Worm (Caenorhabditis elegans) whole organism, L1 larva: ENCODE results near the gene C17A2.3.

Experiments
- F16B12.6 ChIP-seq: fragments of 150-350 bp; optimal IDR thresholded peaks from 2 replicates; lab custom pipeline; 2014; ENCODE audit warnings: missing biosample characterization, missing genetic modification characterization
- aha-1 ChIP-seq: fragments of 150-350 bp; optimal IDR thresholded peaks from 2 replicates; lab custom pipeline; 2014; ENCODE audit warnings: missing biosample characterization, missing genetic modification characterization
- alr-1 ChIP-seq: fragments of 200-800 bp; sonication (Bioruptor generic); optimal IDR thresholded peaks from 2 replicates; lab custom pipeline; 2018; ENCODE audit warnings: borderline replicate concordance, mild to moderate bottlenecking, missing genetic modification characterization, missing compliant biosample characterization
- aly-2 ChIP-seq: fragments of 150-350 bp; optimal IDR thresholded peaks from 2 replicates; lab custom pipeline; 2014; ENCODE audit warnings: missing biosample characterization, missing genetic modification characterization
- ceh-63 ChIP-seq: fragments of 200-800 bp; sonication (Bioruptor generic); optimal IDR thresholded peaks from 2 replicates; lab custom pipeline; 2018; ENCODE audit warnings: mild to moderate bottlenecking, missing genetic modification characterization, missing compliant biosample characterization
- ceh-8 ChIP-seq: fragments of 200-800 bp; sonication (Bioruptor generic); optimal IDR thresholded peaks from 2 replicates; lab custom pipeline; 2018; ENCODE audit warnings: mild to moderate bottlenecking, missing genetic modification characterization, moderate library complexity, missing compliant biosample characterization
- ceh-88 ChIP-seq: fragments of 200-800 bp; sonication (Bioruptor generic); IDR thresholded peaks from 2 replicates; pipeline ENCODE4 v1.3.6; 2022; ENCODE audit warnings: missing genetic modification characterization, missing compliant biosample characterization
- dpl-1 ChIP-seq, 3 experiments: fragments of 150-350 bp in 2 of 3; sonication (generic microtip) in 1 of 3; optimal IDR thresholded peaks; 2 replicates each; lab custom pipeline; 2014 to 2017; ENCODE audit warnings: missing biosample characterization in 3 of 3, missing genetic modification characterization in 3 of 3, missing genetic modification reagents in 3 of 3
- dsc-1 ChIP-seq: sonication (generic microtip); optimal IDR thresholded peaks from 2 replicates; lab custom pipeline; 2016; ENCODE audit warnings: mild to moderate bottlenecking, missing genetic modification characterization, missing compliant biosample characterization
- efl-1 ChIP-seq, 4 experiments: fragments of 150-350 bp; optimal IDR thresholded peaks in 3 of 4; peaks in 1 of 4; 1 replicate in 1 of 4; 2 replicates in 3 of 4; lab custom pipeline; 2014; ENCODE audit warnings: missing biosample characterization in 2 of 4, missing genetic modification characterization in 2 of 4, missing genetic modification reagents in 2 of 4
- egl-13 ChIP-seq: sonication (generic microtip); optimal IDR thresholded peaks from 2 replicates; lab custom pipeline; 2016; ENCODE audit warnings: missing genotype, missing genetic modification reagents, missing genetic modification characterization, missing compliant biosample characterization
- elt-3 ChIP-seq, 6 experiments: fragments of 150-350 bp in 1 of 6; sonication (generic microtip); optimal IDR thresholded peaks; 2 replicates each; lab custom pipeline; 2017 to 2018; ENCODE audit warnings: missing biosample characterization in 6 of 6, missing genetic modification characterization in 6 of 6, inconsistent platforms in 1 of 6
- fkh-10 ChIP-seq: sonication (generic microtip); optimal IDR thresholded peaks from 2 replicates; lab custom pipeline; 2017; ENCODE audit warnings: missing biosample characterization, missing genetic modification reagents, missing genetic modification characterization
- fkh-4 ChIP-seq: sonication (generic microtip); optimal IDR thresholded peaks from 2 replicates; lab custom pipeline; 2016; ENCODE audit warnings: missing compliant biosample characterization, missing genetic modification characterization, borderline replicate concordance
- fkh-8 ChIP-seq: sonication (generic microtip); optimal IDR thresholded peaks from 2 replicates; lab custom pipeline; 2016; ENCODE audit warnings: mild to moderate bottlenecking, missing genetic modification characterization, missing compliant biosample characterization
- hlh-4 ChIP-seq: sonication (generic microtip); optimal IDR thresholded peaks from 2 replicates; lab custom pipeline; 2016; ENCODE audit warnings: mild to moderate bottlenecking, missing genetic modification characterization, missing compliant biosample characterization
- hpl-2 ChIP-seq: fragments of 150-350 bp; optimal IDR thresholded peaks from 2 replicates; lab custom pipeline; 2014; ENCODE audit warnings: missing biosample characterization, missing genetic modification reagents, missing genetic modification characterization
- isw-1 ChIP-seq: fragments of 200-800 bp; sonication (Bioruptor generic); IDR thresholded peaks from 2 replicates; pipeline ENCODE4 v1.3.6; 2022; ENCODE audit warnings: missing genetic modification characterization, missing compliant biosample characterization
- jun-1 ChIP-seq: fragments of 150-350 bp; optimal IDR thresholded peaks from 2 replicates; lab custom pipeline; 2014; ENCODE audit warnings: missing biosample characterization, missing genetic modification reagents, missing genetic modification characterization
- lin-13 ChIP-seq: fragments of 150-350 bp; optimal IDR thresholded peaks from 2 replicates; lab custom pipeline; 2014; ENCODE audit warnings: missing biosample characterization, missing genetic modification reagents, missing genetic modification characterization
- lin-35 ChIP-seq, 2 experiments: fragments of 150-350 bp; optimal IDR thresholded peaks; 2 replicates each; lab custom pipeline; 2014; ENCODE audit warnings: missing biosample characterization in 2 of 2, missing genetic modification characterization in 2 of 2, missing genetic modification reagents in 2 of 2
- lin-39 ChIP-seq: fragments of 150-350 bp; optimal IDR thresholded peaks from 2 replicates; lab custom pipeline; 2014; ENCODE audit warnings: missing biosample characterization, missing genetic modification reagents, missing genetic modification characterization
- lir-3 ChIP-seq: sonication (generic microtip); optimal IDR thresholded peaks from 2 replicates; lab custom pipeline; 2016; ENCODE audit warnings: mild to moderate bottlenecking, missing genetic modification characterization, moderate library complexity, missing compliant biosample characterization; ENCODE audit not compliant: poor library complexity
- lsy-2 ChIP-seq, 2 experiments: fragments of 150-350 bp; optimal IDR thresholded peaks; 2 replicates each; lab custom pipeline; 2014; ENCODE audit warnings: missing biosample characterization in 2 of 2, missing genetic modification characterization in 2 of 2
- mdl-1 ChIP-seq, 2 experiments: fragments of 150-350 bp; optimal IDR thresholded peaks; 2 replicates each; lab custom pipeline; 2014 to 2017; ENCODE audit warnings: missing biosample characterization in 2 of 2, missing genetic modification characterization in 2 of 2, inconsistent platforms in 1 of 2
- mef-2 ChIP-seq: fragments of 150-350 bp; optimal IDR thresholded peaks from 2 replicates; lab custom pipeline; 2014; ENCODE audit warnings: missing biosample characterization, missing genetic modification characterization
- mep-1 ChIP-seq: fragments of 150-350 bp; optimal IDR thresholded peaks from 2 replicates; lab custom pipeline; 2014; ENCODE audit warnings: missing biosample characterization, missing genetic modification characterization
- nhr-11 ChIP-seq: fragments of 150-350 bp; optimal IDR thresholded peaks from 2 replicates; lab custom pipeline; 2014; ENCODE audit warnings: missing biosample characterization, missing genetic modification characterization
- nhr-12 ChIP-seq: sonication (generic microtip); optimal IDR thresholded peaks from 2 replicates; lab custom pipeline; 2017; ENCODE audit warnings: missing biosample characterization, missing genetic modification characterization
- nhr-19 ChIP-seq: fragments of 200-800 bp; sonication (Bioruptor generic); conservative IDR thresholded peaks from 2 replicates; pipeline ENCODE4 v1.3.6; 2022; ENCODE audit warnings: missing genetic modification characterization, missing compliant biosample characterization
- nhr-20 ChIP-seq: sonication (generic microtip); optimal IDR thresholded peaks from 2 replicates; lab custom pipeline; 2016; ENCODE audit warnings: mild to moderate bottlenecking, missing genetic modification characterization, missing compliant biosample characterization
- nhr-237 ChIP-seq: fragments of 150-350 bp; optimal IDR thresholded peaks from 2 replicates; lab custom pipeline; 2014; ENCODE audit warnings: missing biosample characterization, missing genetic modification characterization
- nhr-28 ChIP-seq: fragments of 150-350 bp; optimal IDR thresholded peaks from 2 replicates; lab custom pipeline; 2014; ENCODE audit warnings: missing biosample characterization, missing genetic modification characterization
- nhr-47 ChIP-seq: sonication (generic microtip); optimal IDR thresholded peaks from 2 replicates; lab custom pipeline; 2016; ENCODE audit warnings: mild to moderate bottlenecking, missing genetic modification characterization, moderate library complexity, missing compliant biosample characterization
- nhr-71 ChIP-seq: sonication (generic microtip); optimal IDR thresholded peaks from 2 replicates; lab custom pipeline; 2016; ENCODE audit warnings: mild to moderate bottlenecking, missing genetic modification characterization, moderate library complexity, missing compliant biosample characterization
- nhr-84 ChIP-seq: sonication (generic microtip); optimal IDR thresholded peaks from 2 replicates; lab custom pipeline; 2017; ENCODE audit warnings: missing biosample characterization, missing genetic modification characterization
- nhr-85 ChIP-seq: sonication (generic microtip); peaks from one replicate; lab custom pipeline; 2016; ENCODE audit warnings: missing genetic modification characterization, inconsistent platforms, missing compliant biosample characterization
- pax-3 ChIP-seq: fragments of 200-800 bp; sonication (Bioruptor generic); optimal IDR thresholded peaks from 2 replicates; lab custom pipeline; 2018; ENCODE audit warnings: mild to moderate bottlenecking, missing genetic modification characterization, moderate library complexity, missing compliant biosample characterization
- skn-1 ChIP-seq: fragments of 150-350 bp; optimal IDR thresholded peaks from 2 replicates; lab custom pipeline; 2014; ENCODE audit warnings: missing biosample characterization, missing genetic modification characterization
- snpc-4 ChIP-seq: fragments of 150-350 bp; optimal IDR thresholded peaks from 2 replicates; lab custom pipeline; 2014; ENCODE audit warnings: missing biosample characterization, missing genetic modification characterization
- snu-23 ChIP-seq: sonication (generic microtip); optimal IDR thresholded peaks from 2 replicates; lab custom pipeline; 2016; ENCODE audit warnings: missing genetic modification characterization, missing compliant biosample characterization
- sup-37 ChIP-seq: fragments of 200-800 bp; sonication (Bioruptor generic); optimal IDR thresholded peaks from 2 replicates; lab custom pipeline; 2018; ENCODE audit warnings: mild to moderate bottlenecking, missing genetic modification characterization, missing compliant biosample characterization
- unc-30 ChIP-seq: sonication (generic microtip); optimal IDR thresholded peaks from 2 replicates; lab custom pipeline; 2017; ENCODE audit warnings: missing biosample characterization, missing genetic modification characterization
- unc-62 ChIP-seq: fragments of 150-350 bp; optimal IDR thresholded peaks from 2 replicates; lab custom pipeline; 2014; ENCODE audit warnings: missing biosample characterization, missing genetic modification reagents, missing genetic modification characterization
- unc-86 ChIP-seq: sonication (generic microtip); optimal IDR thresholded peaks from 2 replicates; lab custom pipeline; 2016; ENCODE audit warnings: missing genetic modification characterization, missing compliant biosample characterization
- zip-4 ChIP-seq: fragments of 200-800 bp; sonication (Bioruptor generic); optimal IDR thresholded peaks from 2 replicates; lab custom pipeline; 2018; ENCODE audit warnings: mild to moderate bottlenecking, missing genetic modification characterization, moderate library complexity, missing compliant biosample characterization
- ztf-11 ChIP-seq, 2 experiments: sonication (generic microtip); optimal IDR thresholded peaks; 2 replicates each; lab custom pipeline; 2016 to 2017; ENCODE audit warnings: missing genetic modification characterization in 2 of 2, missing biosample characterization in 1 of 2, missing compliant biosample characterization in 1 of 2

Gene C17A2.3

DNA sequence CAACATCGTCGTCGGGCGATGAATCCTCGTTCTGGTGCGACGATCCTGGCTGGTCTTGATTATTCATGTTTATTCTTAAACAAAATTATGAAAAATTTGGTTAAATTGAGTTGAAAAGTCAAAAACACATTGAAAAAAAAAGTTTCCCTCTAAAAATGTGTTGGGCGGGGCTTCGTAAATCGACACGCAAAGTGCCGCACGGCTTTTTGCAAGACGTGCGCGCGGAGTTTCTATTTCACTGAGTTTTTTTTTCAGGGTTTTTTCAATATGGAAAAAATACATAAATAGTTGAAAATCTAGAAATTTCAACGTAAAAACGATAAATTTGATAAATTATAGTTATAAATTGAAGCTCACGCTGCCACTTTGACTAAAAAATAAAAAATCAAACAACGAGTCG is 35.3 kb upstream of the C17A2.3 start, which contains the start of gene F54D10.5 (continued):
- TF ChIP-seq efl-1 (optimal IDR thresholded peaks at IDR 0.05; lab: Kevin White, UChicago) = peak; percentile 81 to 95
- TF ChIP-seq efl-1 (GFP tag; optimal IDR thresholded peaks at IDR 0.05 in 1 of 2; lab: Kevin White, UChicago) = peak; percentile 91 to 99
- TF ChIP-seq unc-62 (GFP tag; lab: Kevin White, UChicago) = no peak
- no peak for TF ChIP-seq dsc-1 (tag; lab: Kevin White, UChicago)
- peak; percentile 85 for TF ChIP-seq nhr-47 (tag; lab: Kevin White, UChicago)
- TF ChIP-seq unc-30 (tag; lab: Kevin White, UChicago) = no peak
- TF ChIP-seq mef-2 (tag; lab: Kevin White, UChicago) = no peak
- no peak for TF ChIP-seq nhr-12 (tag; lab: Kevin White, UChicago)
- TF ChIP-seq fkh-10 (GFP tag; lab: Kevin White, UChicago) = no peak
- no peak for TF ChIP-seq aly-2 (tag; lab: Kevin White, UChicago)
- peak; percentile 88 for TF ChIP-seq skn-1
- TF ChIP-seq ceh-88 (GFP tag; lab: Robert Waterston, UW) = peak; percentile 24; the same call in 1 of the 2 replicates
- TF ChIP-seq dpl-1 (GFP tag; optimal IDR thresholded peaks at IDR 0.05; lab: Kevin White, UChicago) = peak; percentile 95
- TF ChIP-seq ceh-8 (GFP tag; lab: Kevin White, UChicago) = peak; percentile 55
- no peak for TF ChIP-seq fkh-4 (tag; lab: Kevin White, UChicago)
- TF ChIP-seq jun-1 (tag; lab: Kevin White, UChicago) = peak; percentile 37
- TF ChIP-seq snpc-4 = peak; percentile 59
- TF ChIP-seq pax-3 (tag; lab: Kevin White, UChicago) = no peak
- peak; percentile 10 for TF ChIP-seq nhr-237 (tag; lab: Kevin White, UChicago)
- no peak for TF ChIP-seq lir-3 (tag; lab: Kevin White, UChicago)
- peak; percentile 87 for TF ChIP-seq nhr-71 (tag; lab: Kevin White, UChicago)
- TF ChIP-seq lsy-2 (tag; optimal IDR thresholded peaks at IDR 0.05; lab: Kevin White, UChicago) = peak; percentile 85 to 86
- no peak for TF ChIP-seq hpl-2
- peak; percentile 47 for TF ChIP-seq fkh-8
- peak; percentile 79 for TF ChIP-seq nhr-20
- TF ChIP-seq F16B12.6 (tag; lab: Kevin White, UChicago) = peak; percentile 68
- TF ChIP-seq lin-13 = peak; percentile 55
- TF ChIP-seq, all 84 proteins: peak for 45

DNA sequence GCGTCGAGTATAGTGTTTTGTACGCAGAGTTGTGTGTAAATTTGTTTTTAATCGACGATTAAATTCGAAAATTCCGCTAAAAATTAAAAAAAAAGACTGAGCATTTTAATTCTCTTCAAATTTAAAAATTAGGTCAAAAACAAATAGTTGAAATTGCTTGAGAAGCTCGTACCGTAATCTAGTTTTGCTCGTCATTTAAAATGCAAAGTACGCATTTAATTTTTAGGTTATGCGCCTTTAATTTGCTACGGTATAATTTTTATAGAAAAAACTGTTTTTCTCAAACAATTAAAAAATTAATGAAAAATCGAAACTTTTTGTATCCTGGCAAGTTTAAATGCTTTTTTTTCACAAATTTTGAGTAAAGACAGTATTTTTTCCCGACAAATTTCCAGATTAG is 34.8 kb upstream of the C17A2.3 start:
- no peak for TF ChIP-seq aly-2 (tag; lab: Kevin White, UChicago)
- no peak for TF ChIP-seq lin-39 (tag; lab: Kevin White, UChicago)
- TF ChIP-seq nhr-11 (tag; lab: Kevin White, UChicago) = no peak
- no peak for TF ChIP-seq dsc-1 (tag; lab: Kevin White, UChicago)
- no peak for TF ChIP-seq ceh-63 (GFP tag; lab: Kevin White, UChicago)
- no peak for TF ChIP-seq nhr-84 (tag; lab: Kevin White, UChicago)
- TF ChIP-seq hlh-4 (tag; lab: Kevin White, UChicago) = no peak
- TF ChIP-seq elt-3 (tag; optimal IDR thresholded peaks at IDR 0.05; lab: Kevin White, UChicago) = no peak
- no peak for TF ChIP-seq zip-4

DNA sequence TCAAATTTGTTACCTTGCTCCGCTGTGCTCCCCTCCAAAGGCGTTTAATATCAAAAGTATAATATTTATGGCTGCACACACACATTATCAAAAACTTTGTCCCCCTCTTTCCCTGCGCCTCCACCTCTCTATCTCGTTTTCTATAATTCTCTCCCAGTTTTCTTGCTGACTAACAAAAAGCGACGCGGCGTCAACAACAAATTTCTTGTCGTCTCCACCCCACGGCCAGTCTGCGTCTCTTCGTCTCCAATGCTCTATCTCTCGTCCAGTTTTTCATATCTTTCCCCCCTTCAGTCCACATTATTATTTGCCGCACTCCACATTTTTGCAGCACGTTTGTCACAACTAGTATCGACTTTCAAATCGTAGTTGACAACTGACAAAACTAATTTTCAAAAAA is 32.9 kb upstream of the C17A2.3 start:
- no peak for TF ChIP-seq snpc-4
- TF ChIP-seq nhr-85 (tag; lab: Kevin White, UChicago) = peak; percentile 47
- peak in 1 of 2 experiments; percentile 30 for TF ChIP-seq mdl-1 (tag; optimal IDR thresholded peaks at IDR 0.05; lab: Kevin White, UChicago)
- no peak for TF ChIP-seq unc-86 (tag; lab: Kevin White, UChicago)
- TF ChIP-seq egl-13 (tag; lab: Kevin White, UChicago) = no peak
- peak; percentile 24 for TF ChIP-seq dsc-1 (tag; lab: Kevin White, UChicago)
- TF ChIP-seq nhr-28 (tag; lab: Kevin White, UChicago) = no peak
- TF ChIP-seq pax-3 (tag; lab: Kevin White, UChicago) = no peak
- TF ChIP-seq fkh-10 (GFP tag; lab: Kevin White, UChicago) = no peak
- TF ChIP-seq dpl-1 (GFP tag; optimal IDR thresholded peaks at IDR 0.05; lab: Kevin White, UChicago) = peak in 2 of 3 experiments; percentile 17 to 42
- no peak for TF ChIP-seq mef-2 (tag; lab: Kevin White, UChicago)
- peak; percentile 44 to 46 for TF ChIP-seq lin-35 (GFP tag; optimal IDR thresholded peaks at IDR 0.05; lab: Kevin White, UChicago)
- no peak for TF ChIP-seq lin-13
- no peak for TF ChIP-seq ztf-11 (tag; optimal IDR thresholded peaks at IDR 0.05; lab: Kevin White, UChicago)
- no peak for TF ChIP-seq alr-1
- peak; percentile 59 for TF ChIP-seq mep-1 (tag; lab: Kevin White, UChicago)
- no peak for TF ChIP-seq sup-37 (GFP tag; lab: Kevin White, UChicago)
- no peak for TF ChIP-seq isw-1 (GFP tag; lab: Robert Waterston, UW)
- TF ChIP-seq efl-1 (optimal IDR thresholded peaks at IDR 0.05; lab: Kevin White, UChicago) = peak; percentile 40 to 46
- peak; percentile 28 to 95 for TF ChIP-seq efl-1 (GFP tag; optimal IDR thresholded peaks at IDR 0.05 in 1 of 2; lab: Kevin White, UChicago)
- TF ChIP-seq nhr-237 (tag; lab: Kevin White, UChicago) = no peak
- no peak for TF ChIP-seq elt-3 (tag; optimal IDR thresholded peaks at IDR 0.05; lab: Kevin White, UChicago)
- no peak for TF ChIP-seq aha-1
- peak; percentile 51 for TF ChIP-seq snu-23 (GFP tag; lab: Kevin White, UChicago)
- TF ChIP-seq nhr-20 = peak; percentile 53
- TF ChIP-seq fkh-4 (tag; lab: Kevin White, UChicago) = no peak
- TF ChIP-seq nhr-19 (GFP tag; lab: Robert Waterston, UW) = peak; percentile 32; the same call in 1 of the 2 replicates
